Fruit fly (Drosophila melanogaster): ENCODE measurements around the gene MED30.

Gene MED30

DNA sequence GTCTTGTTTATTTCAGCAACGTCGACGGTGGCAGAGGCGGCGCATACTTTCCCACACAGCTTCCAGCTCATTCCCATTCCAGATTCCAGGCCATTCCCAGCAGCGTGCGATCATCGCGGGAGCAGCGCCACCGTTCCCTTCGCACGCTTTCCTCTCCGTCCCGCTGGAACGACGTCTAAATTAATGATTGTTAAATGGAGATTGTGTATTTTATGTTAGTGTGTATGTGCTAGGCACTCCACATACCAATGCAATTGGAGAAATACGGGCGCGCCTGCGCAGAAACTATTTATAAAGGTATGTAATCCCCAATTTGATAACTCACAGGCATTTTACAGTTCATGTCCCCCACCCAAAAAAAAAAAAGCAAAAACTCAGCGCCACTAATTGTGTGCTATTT, 12.5 kb downstream of the MED30 start (continued):
- TF ChIP-seq CG1529 (GFP tag; optimal IDR thresholded peaks at IDR 0.05) (no peak), ranshi (GFP tag; IDR thresholded peaks at IDR 0.05) (no peak), row (GFP tag; IDR thresholded peaks at IDR 0.05) (no peak), insv (GFP tag; optimal IDR thresholded peaks at IDR 0.05) (no peak), CG10979 (tag; optimal IDR thresholded peaks at IDR 0.05) (no peak), CG9932 (GFP tag; IDR thresholded peaks at IDR 0.05) (no peak), ap (GFP tag; IDR thresholded peaks at IDR 0.05) (no peak), Opbp (GFP tag; IDR thresholded peaks at IDR 0.05; ENCODE audit: partially characterized antibody) (no peak), CG31365 (tag; optimal IDR thresholded peaks at IDR 0.05) (no peak), CG9876 (GFP tag; optimal IDR thresholded peaks at IDR 0.05) (no peak), CG4282 (GFP tag; optimal IDR thresholded peaks at IDR 0.05) (no peak), CG30431 (GFP tag; optimal IDR thresholded peaks at IDR 0.05) (no peak), sd (tag; optimal IDR thresholded peaks at IDR 0.05) (peak; percentile 84), gcm (GFP tag; optimal IDR thresholded peaks at IDR 0.05) (peak; percentile 30), CG32772 (GFP tag; IDR thresholded peaks at IDR 0.05) (peak; percentile 35; the same call in 1 of the 2 replicates), CG11456 (GFP tag; IDR thresholded peaks at IDR 0.05) (no peak), Sox100B (GFP tag; optimal IDR thresholded peaks at IDR 0.05) (no peak), Hmx (GFP tag; optimal IDR thresholded peaks at IDR 0.05) (no peak), mld (GFP tag; IDR thresholded peaks at IDR 0.05; ENCODE audit: partially characterized antibody) (no peak), CG3407 (GFP tag; optimal IDR thresholded peaks at IDR 0.05) (no peak), CG7839 (tag; optimal IDR thresholded peaks at IDR 0.05) (no peak), CG7987 (GFP tag; optimal IDR thresholded peaks at IDR 0.05) (no peak), CG5245 (GFP tag; optimal IDR thresholded peaks at IDR 0.05) (peak; percentile 20), CG8290 (GFP tag; optimal IDR thresholded peaks at IDR 0.05) (no peak), CG8290 (tag; optimal IDR thresholded peaks at IDR 0.05) (peak in 1 of 2 experiments; percentile 13), Dad (GFP tag; optimal IDR thresholded peaks at IDR 0.05) (no peak), HLH3B (GFP tag; IDR thresholded peaks at IDR 0.05) (no peak), Nf-YC (tag; optimal IDR thresholded peaks at IDR 0.05) (no peak), CG12236 (GFP tag; optimal IDR thresholded peaks at IDR 0.05) (no peak), oc (tag; optimal IDR thresholded peaks at IDR 0.05) (no peak), al (GFP tag; IDR thresholded peaks at IDR 0.05) (no peak), CG17612 (GFP tag; IDR thresholded peaks at IDR 0.05) (no peak), zfh1 (GFP tag; IDR thresholded peaks at IDR 0.05) (0 out of 3 replicates have a peak, but pooled peaks have one; percentile 10), Dek (tag; optimal IDR thresholded peaks at IDR 0.05) (no peak), scrt (GFP tag; optimal IDR thresholded peaks at IDR 0.05) (no peak), Bgb (GFP tag; IDR thresholded peaks at IDR 0.05; ENCODE audit: partially characterized antibody) (0 out of 2 replicates have a peak, but pooled peaks have one; percentile 13), CG6272 (GFP tag; IDR thresholded peaks at IDR 0.05) (no peak), jing (GFP tag; optimal IDR thresholded peaks at IDR 0.05) (no peak), CG12942 (GFP tag; optimal IDR thresholded peaks at IDR 0.05) (no peak), onecut (GFP tag; IDR thresholded peaks at IDR 0.05) (no peak), Med (GFP tag) (peak; percentile 81), wor (GFP tag; IDR thresholded peaks at IDR 0.05) (no peak), CG30020 (tag; optimal IDR thresholded peaks at IDR 0.05) (no peak), pho (GFP tag; optimal IDR thresholded peaks at IDR 0.05) (no peak), CG9797 (GFP tag; optimal IDR thresholded peaks at IDR 0.05) (no peak), CG31224 (GFP tag; IDR thresholded peaks at IDR 0.05) (no peak), dati (GFP tag; IDR thresholded peaks at IDR 0.05) (no peak), nerfin-2 (GFP tag; IDR thresholded peaks at IDR 0.05; ENCODE audit: partially characterized antibody) (no peak), ken (GFP tag; IDR thresholded peaks at IDR 0.05) (0 out of 3 replicates have a peak, but pooled peaks have one; percentile 19), pfk (GFP tag; optimal IDR thresholded peaks at IDR 0.05) (peak; percentile 95), CG11696 (GFP tag; IDR thresholded peaks at IDR 0.05) (no peak), CG4404 (GFP tag; IDR thresholded peaks at IDR 0.05) (no peak), CG11695 (GFP tag; IDR thresholded peaks at IDR 0.05) (no peak)

Measured in whole organism, embryonic.